Fruit fly (Drosophila melanogaster): ENCODE data around the gene porin.

Gene porin

DNA sequence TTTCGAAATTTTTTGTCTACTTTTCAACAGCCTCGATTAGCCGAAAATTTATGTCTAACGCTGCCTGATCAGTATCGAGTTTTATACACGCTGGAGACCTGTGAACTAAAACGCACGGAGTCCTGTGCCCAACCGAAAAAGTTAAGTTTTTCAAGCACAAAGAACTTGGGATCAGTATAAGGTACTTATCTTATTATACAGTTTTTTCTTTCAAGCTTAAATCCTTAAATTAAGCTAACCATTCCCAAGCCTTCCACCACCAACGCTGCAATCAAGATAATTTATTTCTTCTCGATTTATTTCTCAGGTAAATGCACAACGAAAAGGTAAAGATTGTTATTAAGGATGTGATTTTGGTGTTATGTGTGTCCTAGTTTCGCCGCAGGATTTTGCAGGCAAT, 3.7 kb downstream of the porin start, which contains the start of gene Porin2 (continued):
- TF ChIP-seq tap (tag; optimal IDR thresholded peaks at IDR 0.05) (no peak), CG7839 (tag; optimal IDR thresholded peaks at IDR 0.05) (no peak), Kr (GFP tag; optimal IDR thresholded peaks at IDR 0.05) (no peak)

DNA sequence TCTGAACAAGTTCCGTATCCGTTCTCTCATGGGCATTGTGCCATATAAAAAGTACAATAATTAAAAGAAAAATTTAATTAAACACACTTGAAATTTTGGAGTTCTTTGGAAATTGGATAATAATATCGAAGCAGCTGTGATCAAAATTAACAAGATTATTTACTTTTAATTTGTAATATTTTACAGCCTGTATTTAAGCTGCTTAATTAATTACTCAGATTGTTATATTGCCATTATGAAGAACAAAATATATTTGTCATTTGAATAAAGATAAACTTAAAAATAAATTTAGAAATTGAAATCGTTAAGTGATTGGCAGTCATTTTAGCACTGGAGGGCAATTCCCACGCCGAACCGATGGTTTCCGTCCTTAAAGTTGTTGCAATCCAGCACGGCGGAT, 5.1 kb downstream of the porin start, which contains the start of the genes CG17139 and CG17140:
TSS of gene CG17139 (minus strand) at position 101 of the 400 bp plus-strand sequence.
TSS of gene CG17140 (minus strand) at position 101 of the 400 bp plus-strand sequence.
- no peak for TF ChIP-seq Elba2 (GFP tag; optimal IDR thresholded peaks at IDR 0.05)
- no peak for TF ChIP-seq CG12236 (GFP tag; optimal IDR thresholded peaks at IDR 0.05)

- TF ChIP-seq CG3995 (GFP tag; optimal IDR thresholded peaks at IDR 0.05): peak; percentile 20
- 0 out of 2 replicates have a peak, but pooled peaks have one; percentile 30 for TF ChIP-seq tna (GFP tag; IDR thresholded peaks at IDR 0.05; ENCODE audit: partially characterized antibody)
- TF ChIP-seq CG4617 (GFP tag; optimal IDR thresholded peaks at IDR 0.05; ENCODE audit: borderline replicate concordance): peak; percentile 69
- TF ChIP-seq onecut (GFP tag; IDR thresholded peaks at IDR 0.05): peak; percentile 93
- peak; percentile 42; the same call in 2 of the 3 replicates for TF ChIP-seq CG11695 (GFP tag; IDR thresholded peaks at IDR 0.05)
- peak; percentile 30 for TF ChIP-seq CG15479 (GFP tag; optimal IDR thresholded peaks at IDR 0.05)
- peak; percentile 49 for TF ChIP-seq gro (GFP tag; optimal IDR thresholded peaks at IDR 0.05)
- peak; percentile 98 for TF ChIP-seq MESR4 (GFP tag; optimal IDR thresholded peaks at IDR 0.05)
- no peak for TF ChIP-seq her (GFP tag; optimal IDR thresholded peaks at IDR 0.05)
- peak; percentile 17 for TF ChIP-seq Ets97D (GFP tag; optimal IDR thresholded peaks at IDR 0.05)
- peak; percentile 30 for TF ChIP-seq HmgZ (tag; optimal IDR thresholded peaks at IDR 0.05)
- TF ChIP-seq zen (tag; optimal IDR thresholded peaks at IDR 0.05): no peak
- peak; percentile 41 for TF ChIP-seq D (optimal IDR thresholded peaks at IDR 0.05)
- no peak for TF ChIP-seq D (GFP tag; optimal IDR thresholded peaks at IDR 0.05)
- TF ChIP-seq Sry-δ (GFP tag; optimal IDR thresholded peaks at IDR 0.05): peak; percentile 33
- TF ChIP-seq Dref (GFP tag; IDR thresholded peaks at IDR 0.05): peak; percentile 59
- peak; percentile 11 for TF ChIP-seq Myb (GFP tag; optimal IDR thresholded peaks at IDR 0.05)
- peak; percentile 50; the same call in 1 of the 3 replicates for TF ChIP-seq CG34422 (GFP tag; IDR thresholded peaks at IDR 0.05)
- no peak for TF ChIP-seq CG17912 (GFP tag; optimal IDR thresholded peaks at IDR 0.05)
- peak; percentile 88 for TF ChIP-seq cg (GFP tag; optimal IDR thresholded peaks at IDR 0.05)
- peak; percentile 91 for TF ChIP-seq E2f2 (GFP tag; IDR thresholded peaks at IDR 0.05)
- TF ChIP-seq CG10267 (tag; optimal IDR thresholded peaks at IDR 0.05): peak; percentile 32
- TF ChIP-seq Sin3A (optimal IDR thresholded peaks at IDR 0.05): no peak
- peak; percentile 98 for TF ChIP-seq YL-1 (GFP tag; optimal IDR thresholded peaks at IDR 0.05)
- no peak for TF ChIP-seq hkb (optimal IDR thresholded peaks at IDR 0.05)
- 0 out of 2 replicates have a peak, but pooled peaks have one; percentile 17 for TF ChIP-seq hkb (GFP tag; IDR thresholded peaks at IDR 0.05)
- TF ChIP-seq CG3163 (GFP tag; optimal IDR thresholded peaks at IDR 0.05): no peak
- peak; percentile 58 for TF ChIP-seq CG15514 (GFP tag; optimal IDR thresholded peaks at IDR 0.05)
- peak; percentile 55 for TF ChIP-seq trem (tag; optimal IDR thresholded peaks at IDR 0.05)
- peak; percentile 47 for TF ChIP-seq Fer1 (GFP tag; optimal IDR thresholded peaks at IDR 0.05)
- TF ChIP-seq CG9797 (GFP tag; optimal IDR thresholded peaks at IDR 0.05): peak; percentile 75
- TF ChIP-seq pzg (GFP tag; optimal IDR thresholded peaks at IDR 0.05): peak; percentile 64
- TF ChIP-seq psq (GFP tag; optimal IDR thresholded peaks at IDR 0.05): peak; percentile 11
- TF ChIP-seq wor (GFP tag; IDR thresholded peaks at IDR 0.05): no peak
- TF ChIP-seq Stat92E (GFP tag; optimal IDR thresholded peaks at IDR 0.05): no peak
- TF ChIP-seq kay (GFP tag; optimal IDR thresholded peaks at IDR 0.05): peak; percentile 63
- no peak for TF ChIP-seq pb (GFP tag; optimal IDR thresholded peaks at IDR 0.05)
- peak; percentile 65 for TF ChIP-seq pros (GFP tag; optimal IDR thresholded peaks at IDR 0.05)
- TF ChIP-seq Dp (GFP tag; optimal IDR thresholded peaks at IDR 0.05): peak; percentile 92
- TF ChIP-seq CG13287 (GFP tag; IDR thresholded peaks at IDR 0.05; ENCODE audit: partially characterized antibody): peak; percentile 45
- TF ChIP-seq CG17829 (tag; optimal IDR thresholded peaks at IDR 0.05): peak; percentile 9
- TF ChIP-seq CG2116 (GFP tag; optimal IDR thresholded peaks at IDR 0.05): peak; percentile 42
These were observed 8.3 kb downstream of the porin start, which contains the start of gene CG6700 for dm6 chr2L:10842326-10842725. Gene CG6700 (minus strand): TSS chr2L:10842597.

Measured in whole organism, embryonic.